Fruit fly (Drosophila melanogaster): ENCODE data around the gene muc.

Gene muc

dm6 chr2L:7433957-7434736, 7.5 kb downstream of the muc start (continued):
- TF ChIP-seq Fer1 (GFP tag; optimal IDR thresholded peaks at IDR 0.05) (peak; percentile 72), danr (GFP tag; IDR thresholded peaks at IDR 0.05) (peak; percentile 43; the same call in 1 of the 2 replicates), sc (optimal IDR thresholded peaks at IDR 0.05) (no peak), sc (GFP tag; optimal IDR thresholded peaks at IDR 0.05) (peak; percentile 22), cwo (GFP tag; optimal IDR thresholded peaks at IDR 0.05) (peak; percentile 69), pum (GFP tag; optimal IDR thresholded peaks at IDR 0.05) (no peak), psq (GFP tag; optimal IDR thresholded peaks at IDR 0.05) (no peak), br (optimal IDR thresholded peaks at IDR 0.05) (no peak), lbe (GFP tag; optimal IDR thresholded peaks at IDR 0.05) (no peak), CG12104 (GFP tag; optimal IDR thresholded peaks at IDR 0.05) (no peak), CG12744 (GFP tag; optimal IDR thresholded peaks at IDR 0.05) (no peak), sug (tag; optimal IDR thresholded peaks at IDR 0.05) (peak; percentile 73), aop (GFP tag; IDR thresholded peaks at IDR 0.05) (no peak), Myb (GFP tag; optimal IDR thresholded peaks at IDR 0.05) (no peak), ATbp (GFP tag; optimal IDR thresholded peaks at IDR 0.05) (peak; percentile 41), Dip2 (GFP tag; IDR thresholded peaks at IDR 0.05) (no peak), CG15696 (tag; optimal IDR thresholded peaks at IDR 0.05) (peak; percentile 2), seq (GFP tag; IDR thresholded peaks at IDR 0.05) (peak; percentile 88), CG13424 (tag; optimal IDR thresholded peaks at IDR 0.05) (peak; percentile 75), CG12659 (GFP tag; optimal IDR thresholded peaks at IDR 0.05) (peak; percentile 87)

- TF ChIP-seq Awh (GFP tag; IDR thresholded peaks at IDR 0.05) (no peak), Stat92E (GFP tag; optimal IDR thresholded peaks at IDR 0.05) (no peak), exex (tag; optimal IDR thresholded peaks at IDR 0.05) (no peak), Sox102F (GFP tag; optimal IDR thresholded peaks at IDR 0.05) (peak; percentile 28), Ravus (GFP tag; IDR thresholded peaks at IDR 0.05) (no peak), dan (GFP tag; IDR thresholded peaks at IDR 0.05) (no peak), sima (GFP tag; optimal IDR thresholded peaks at IDR 0.05) (no peak), Hey (tag; optimal IDR thresholded peaks at IDR 0.05) (no peak), usp (GFP tag; optimal IDR thresholded peaks at IDR 0.05) (no peak), gce (GFP tag; IDR thresholded peaks at IDR 0.05) (no peak), fu2 (GFP tag; optimal IDR thresholded peaks at IDR 0.05) (no peak), CG1529 (GFP tag; optimal IDR thresholded peaks at IDR 0.05) (no peak), D (optimal IDR thresholded peaks at IDR 0.05) (no peak), D (GFP tag; optimal IDR thresholded peaks at IDR 0.05) (no peak), Ets97D (GFP tag; optimal IDR thresholded peaks at IDR 0.05) (no peak), CG5245 (GFP tag; optimal IDR thresholded peaks at IDR 0.05) (no peak), Mes4 (GFP tag; optimal IDR thresholded peaks at IDR 0.05) (no peak), dm (GFP tag; optimal IDR thresholded peaks at IDR 0.05) (no peak), CG34422 (GFP tag; IDR thresholded peaks at IDR 0.05) (no peak), CG11398 (GFP tag; optimal IDR thresholded peaks at IDR 0.05) (no peak), CG7928 (GFP tag; optimal IDR thresholded peaks at IDR 0.05) (no peak), her (GFP tag; optimal IDR thresholded peaks at IDR 0.05) (no peak), CG15011 (GFP tag; optimal IDR thresholded peaks at IDR 0.05) (no peak), CG6791 (GFP tag; IDR thresholded peaks at IDR 0.05; ENCODE audit: partially characterized antibody) (no peak), CG14014 (GFP tag; IDR thresholded peaks at IDR 0.05) (peak; percentile 69; the same call in 1 of the 2 replicates), CG1024 (GFP tag; IDR thresholded peaks at IDR 0.05) (peak; percentile 48; the same call in 1 of the 2 replicates), trh (GFP tag; optimal IDR thresholded peaks at IDR 0.05) (no peak), CG17612 (GFP tag; IDR thresholded peaks at IDR 0.05) (no peak), ind (GFP tag; optimal IDR thresholded peaks at IDR 0.05) (peak; percentile 6), CG3847 (GFP tag; IDR thresholded peaks at IDR 0.05) (peak; percentile 51), C15 (GFP tag; IDR thresholded peaks at IDR 0.05) (0 out of 3 replicates have a peak, but pooled peaks have one; percentile 47)
Measured at dm6 chr2L:7434737-7435356, 8.2 kb downstream of the muc start.

Data from whole organism, embryonic.